Worm (Caenorhabditis elegans) whole organism, L4/young adult: ENCODE results near the gene aakb-2.

Source experiments
- W03F9.2 ChIP-seq: fragments of 150-350 bp; optimal IDR thresholded peaks from 2 replicates; lab custom pipeline; 2014; ENCODE audit warnings: missing biosample characterization, missing genetic modification characterization
- dao-5 ChIP-seq: sonication (generic microtip); optimal IDR thresholded peaks from 2 replicates; lab custom pipeline; 2016; ENCODE audit warnings: missing genotype, missing genetic modification characterization, moderate library complexity, missing compliant biosample characterization
- him-1 ChIP-seq: sonication (generic microtip); optimal IDR thresholded peaks from 2 replicates; lab custom pipeline; 2016; ENCODE audit warnings: missing genotype, missing genetic modification reagents, missing genetic modification characterization, missing compliant biosample characterization

DNA sequence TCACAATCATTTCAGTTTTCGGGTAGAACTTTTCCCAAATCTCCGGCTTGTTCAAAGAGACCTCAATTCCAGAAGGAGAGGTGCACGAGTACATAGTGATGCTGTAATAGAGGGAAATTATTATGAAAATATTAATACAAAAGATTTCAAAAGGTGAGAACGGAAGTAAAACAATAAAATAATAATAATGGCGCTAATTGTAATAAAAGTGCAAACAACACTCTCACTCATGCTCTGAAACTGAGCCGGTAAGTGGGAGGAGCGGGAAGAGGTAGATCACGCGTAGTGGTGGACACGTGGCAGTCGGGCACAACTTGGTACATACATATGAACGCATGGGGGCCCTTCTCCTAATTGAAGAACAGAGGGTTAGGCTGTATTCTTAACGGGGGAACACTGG lies 9.9 kb upstream of the aakb-2 start, which contains the start of gene tbx-37:
- TF ChIP-seq dao-5 (tag; lab: Kevin White, UChicago): no peak
- no peak for TF ChIP-seq W03F9.2 (tag; lab: Kevin White, UChicago)
- TF ChIP-seq him-1 (tag; lab: Kevin White, UChicago): no peak
